Worm (Caenorhabditis elegans) whole organism, L2 larva: ENCODE measurements around the gene moe-3.

Experiments
- dmd-4 ChIP-seq: sonication (generic microtip); optimal IDR thresholded peaks from 2 replicates; lab custom pipeline; 2017; ENCODE audit warnings: missing biosample characterization, missing genetic modification characterization
- egl-27 ChIP-seq: sonication (generic microtip); optimal IDR thresholded peaks from 3 replicates; lab custom pipeline; 2017; ENCODE audit warnings: missing biosample characterization, missing genetic modification reagents, missing genetic modification characterization
- fos-1 ChIP-seq: fragments of 150-350 bp; optimal IDR thresholded peaks from 2 replicates; lab custom pipeline; 2014; ENCODE audit warnings: missing biosample characterization, missing genetic modification characterization
- nhr-21 ChIP-seq: fragments of 150-350 bp; optimal IDR thresholded peaks from 2 replicates; lab custom pipeline; 2014; ENCODE audit warnings: missing biosample characterization, missing genetic modification characterization
- nhr-237 ChIP-seq: fragments of 150-350 bp; optimal IDR thresholded peaks from 2 replicates; lab custom pipeline; 2014; ENCODE audit warnings: missing biosample characterization, missing genetic modification characterization
- skn-1 ChIP-seq: sonication (generic microtip); optimal IDR thresholded peaks from 2 replicates; lab custom pipeline; 2017; ENCODE audit warnings: missing biosample characterization, missing genetic modification characterization
- unc-62 ChIP-seq: fragments of 150-350 bp; optimal IDR thresholded peaks from 2 replicates; lab custom pipeline; 2014; ENCODE audit warnings: missing biosample characterization, missing genetic modification reagents, missing genetic modification characterization
- ztf-4 ChIP-seq: fragments of 150-350 bp; optimal IDR thresholded peaks from 2 replicates; lab custom pipeline; 2014; ENCODE audit warnings: missing biosample characterization, missing genetic modification characterization

DNA sequence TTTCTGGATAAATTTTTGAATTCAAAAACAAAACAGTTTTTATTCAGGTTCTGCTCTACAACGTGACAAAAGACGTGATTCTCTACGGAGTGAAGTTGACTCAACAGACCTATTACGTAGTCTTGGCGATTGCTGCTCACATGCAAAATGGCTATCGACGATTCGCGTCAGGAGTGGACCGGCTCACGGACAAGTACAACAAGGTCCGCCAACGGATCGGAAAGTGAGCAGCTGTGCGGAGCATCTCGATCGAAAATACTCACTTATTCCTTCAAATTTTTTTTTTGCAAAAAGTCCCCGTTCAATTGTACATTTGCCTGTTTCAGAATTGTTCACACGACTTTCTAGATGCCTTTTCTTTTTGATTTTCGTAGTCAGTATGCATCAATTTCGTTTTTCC, 5.7 kb downstream of the moe-3 start:
- TF ChIP-seq nhr-21 (tag; lab: Kevin White, UChicago): no peak
- TF ChIP-seq skn-1: no peak
- no peak for TF ChIP-seq egl-27
- no peak for TF ChIP-seq ztf-4 (tag; lab: Kevin White, UChicago)
- TF ChIP-seq fos-1 (tag; lab: Kevin White, UChicago): no peak
- no peak for TF ChIP-seq dmd-4 (tag; lab: Kevin White, UChicago)
- no peak for TF ChIP-seq nhr-237
- TF ChIP-seq unc-62 (GFP tag; lab: Kevin White, UChicago): no peak
